Worm (Caenorhabditis elegans): ENCODE measurements around the gene srlf-13.

The srlf-13 gene

ce11 chrIV:10918877-10919560 lies 22.6 kb upstream of the srlf-13 start (continued):
- TF ChIP-seq Y53G8AR.9 (GFP tag; conservative IDR thresholded peaks at IDR 0.05) (no peak), mes-4 (tag; optimal IDR thresholded peaks at IDR 0.05) (no peak), ztf-26 (tag; optimal IDR thresholded peaks at IDR 0.05) (peak; percentile 59), C17E4.6 (GFP tag; IDR thresholded peaks at IDR 0.05) (no peak), ztf-3 (GFP tag; optimal IDR thresholded peaks at IDR 0.05) (no peak), B0035.1 (tag; optimal IDR thresholded peaks at IDR 0.05) (no peak), Y95B8A.8 (GFP tag; IDR thresholded peaks at IDR 0.05) (no peak), zim-3 (tag; optimal IDR thresholded peaks at IDR 0.05) (no peak), madf-8 (GFP tag; conservative IDR thresholded peaks at IDR 0.05) (peak; percentile 91), C06A6.2 (GFP tag; conservative IDR thresholded peaks at IDR 0.05) (no peak), egl-18 (GFP tag; IDR thresholded peaks at IDR 0.05) (no peak), egl-44 (GFP tag; IDR thresholded peaks at IDR 0.05) (no peak), ccch-3 (GFP tag; optimal IDR thresholded peaks at IDR 0.05) (no peak), nhr-80 (tag; optimal IDR thresholded peaks at IDR 0.05) (peak; percentile 83), madf-6 (GFP tag; IDR thresholded peaks at IDR 0.05) (peak; percentile 96), ceh-40 (GFP tag; IDR thresholded peaks at IDR 0.05) (no peak), ZK185.1 (tag; optimal IDR thresholded peaks at IDR 0.05; ENCODE audit: poor library complexity, severe bottlenecking) (no peak), F23B12.7 (tag; optimal IDR thresholded peaks at IDR 0.05; ENCODE audit: insufficient read depth) (no peak), zfh-2 (GFP tag; conservative IDR thresholded peaks at IDR 0.05) (peak; percentile 85), Y79H2A.3 (GFP tag; conservative IDR thresholded peaks at IDR 0.05) (no peak), pbrm-1 (GFP tag; IDR thresholded peaks at IDR 0.05) (0 out of 2 replicates have a peak, but pooled peaks have one; percentile 32), Y67H2A.10 (GFP tag; conservative IDR thresholded peaks at IDR 0.05) (no peak), snpc-1.3 (tag; optimal IDR thresholded peaks at IDR 0.05; ENCODE audit: insufficient read depth) (no peak), let-607 (tag; optimal IDR thresholded peaks at IDR 0.05) (no peak), nfya-1 (tag; optimal IDR thresholded peaks at IDR 0.05; ENCODE audit: borderline replicate concordance, insufficient read depth) (no peak), F49E8.2 (tag; optimal IDR thresholded peaks at IDR 0.05; ENCODE audit: insufficient read depth) (no peak), F57C9.4 (tag; optimal IDR thresholded peaks at IDR 0.05) (no peak), nfya-2 (GFP tag; IDR thresholded peaks at IDR 0.05) (no peak)

ce11 chrIV:10916134-10916533 lies 19.7 kb upstream of the srlf-13 start:
- no peak for TF ChIP-seq T07F8.4 (tag; optimal IDR thresholded peaks at IDR 0.05)
- TF ChIP-seq zfh-2 (GFP tag; conservative IDR thresholded peaks at IDR 0.05), result no peak
- no peak for TF ChIP-seq let-607 (tag; optimal IDR thresholded peaks at IDR 0.05)
- no peak for TF ChIP-seq Y67H2A.10 (GFP tag; conservative IDR thresholded peaks at IDR 0.05)
- no peak for TF ChIP-seq sea-2 (GFP tag; IDR thresholded peaks at IDR 0.05)
- no peak for TF ChIP-seq aptf-2 (GFP tag; conservative IDR thresholded peaks at IDR 0.05)
- TF ChIP-seq madf-10 (tag; optimal IDR thresholded peaks at IDR 0.05), result no peak

ce11 chrIV:10915388-10915787 lies 19.0 kb upstream of the srlf-13 start, which contains the start of gene ZK593.3:
Gene ZK593.3 (plus strand): TSS chrIV:10915688.
- peak; percentile 4 for TF ChIP-seq nhr-80 (tag; optimal IDR thresholded peaks at IDR 0.05)
- TF ChIP-seq hlh-26 (GFP tag; conservative IDR thresholded peaks at IDR 0.05), result no peak
- no peak for TF ChIP-seq B0035.1 (tag; optimal IDR thresholded peaks at IDR 0.05)

All from whole organism, young adult.